Worm (Caenorhabditis elegans): ENCODE data around the gene Y116A8B.4.

DNA sequence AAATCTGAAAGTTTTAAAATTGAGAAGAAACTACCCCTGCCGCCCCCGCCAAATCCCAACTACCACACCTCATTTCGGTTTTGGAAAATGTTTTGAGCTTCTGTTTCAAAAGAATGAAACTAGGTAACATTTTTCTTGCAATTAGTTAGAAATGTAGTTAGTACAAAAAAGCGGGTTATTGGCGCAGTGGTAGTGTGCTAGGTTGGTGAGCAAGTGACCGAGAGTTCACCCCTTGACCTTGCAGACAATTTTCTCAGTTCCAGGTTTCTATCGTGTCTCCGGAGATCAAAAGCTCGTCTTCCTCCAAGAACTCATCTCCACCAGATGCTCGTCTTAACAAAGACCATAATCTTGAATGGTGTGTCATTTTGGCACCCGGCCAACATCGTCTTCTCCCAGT lies 34.4 kb upstream of the Y116A8B.4 start:
- TF ChIP-seq unc-62 (GFP tag; optimal IDR thresholded peaks at IDR 0.05) = no peak
- no peak for TF ChIP-seq elt-3 (tag; optimal IDR thresholded peaks at IDR 0.05)
- no peak for TF ChIP-seq elt-1 (tag; optimal IDR thresholded peaks at IDR 0.05; ENCODE audit: borderline replicate concordance, insufficient read depth)
- TF ChIP-seq ceh-83 (GFP tag; optimal IDR thresholded peaks at IDR 0.05) = no peak
- TF ChIP-seq lsy-2 (tag; optimal IDR thresholded peaks at IDR 0.05) = no peak
- TF ChIP-seq nhr-76 (tag; optimal IDR thresholded peaks at IDR 0.05) = no peak
